Worm (Caenorhabditis elegans) whole organism, mixed stage, embryonic: ENCODE data around the gene gmap-2.

Experiments used
- lin-13 ChIP-seq: fragments of 150-350 bp; optimal IDR thresholded peaks from 2 replicates; lab custom pipeline; 2014; ENCODE audit warnings: missing biosample characterization, missing genetic modification characterization
- lin-32 ChIP-seq: fragments of 200-800 bp; sonication (Bioruptor generic); optimal IDR thresholded peaks from 2 replicates; lab custom pipeline; 2018; ENCODE audit warnings: mild to moderate bottlenecking, missing genetic modification characterization, missing compliant biosample characterization
- lsy-2 ChIP-seq: fragments of 150-350 bp; optimal IDR thresholded peaks from 2 replicates; lab custom pipeline; 2014; ENCODE audit warnings: missing biosample characterization, missing genetic modification characterization
- mab-5 ChIP-seq: fragments of 150-350 bp; optimal IDR thresholded peaks from 2 replicates; lab custom pipeline; 2014; ENCODE audit warnings: missing biosample characterization, missing genetic modification characterization
- nhr-28 ChIP-seq: fragments of 150-350 bp; optimal IDR thresholded peaks from 2 replicates; lab custom pipeline; 2014; ENCODE audit warnings: missing biosample characterization, missing genetic modification characterization
- snpc-4 ChIP-seq: fragments of 150-350 bp; optimal IDR thresholded peaks from 2 replicates; lab custom pipeline; 2014; ENCODE audit warnings: missing biosample characterization, missing genetic modification characterization
- unc-39 ChIP-seq: fragments of 150-350 bp; optimal IDR thresholded peaks from 2 replicates; lab custom pipeline; 2014; ENCODE audit warnings: missing biosample characterization, missing genetic modification characterization

DNA sequence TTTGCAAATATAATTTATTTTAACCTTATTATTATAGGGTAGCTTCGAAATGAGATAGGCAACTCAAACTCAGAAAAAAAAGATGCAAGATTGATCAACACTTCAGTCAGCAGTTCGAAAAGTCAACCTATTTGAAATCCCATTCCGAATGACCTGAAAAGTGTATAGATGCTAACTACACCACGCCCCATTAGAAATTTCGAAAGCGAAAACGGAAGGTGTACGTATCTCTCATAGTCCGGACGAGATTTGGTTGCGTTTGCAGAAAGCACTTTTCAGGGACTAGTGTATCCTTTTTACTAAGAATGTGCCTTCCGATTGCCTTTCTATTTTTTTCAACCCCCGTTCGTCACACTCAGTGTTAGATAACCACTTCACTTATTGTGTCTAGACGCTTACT is 27.4 kb downstream of the gmap-2 start:
- TF ChIP-seq lin-13 (tag; lab: Kevin White, UChicago) (no peak), unc-39 (tag; lab: Kevin White, UChicago) (no peak), snpc-4 (no peak), mab-5 (tag; lab: Kevin White, UChicago) (no peak), lin-32 (GFP tag; lab: Kevin White, UChicago) (no peak), lsy-2 (tag; lab: Kevin White, UChicago) (no peak), nhr-28 (tag; lab: Kevin White, UChicago) (no peak)
